Worm (Caenorhabditis elegans) whole organism, young adult: ENCODE results near the gene R03E9.2.

Experiments used
- D2030.7 ChIP-seq: fragments of 200-800 bp; sonication (Bioruptor generic); IDR thresholded peaks from 2 replicates; pipeline ENCODE4 v1.3.6; 2022; ENCODE audit warnings: missing genetic modification reagents, missing genetic modification characterization, missing compliant biosample characterization
- F33H1.4 ChIP-seq: fragments of 200-800 bp; sonication (Bioruptor generic); IDR thresholded peaks from 2 replicates; pipeline ENCODE4 v1.3.6; 2022; ENCODE audit warnings: missing genetic modification reagents, missing genetic modification characterization, missing compliant biosample characterization
- F37B4.10 ChIP-seq: fragments of 200-800 bp; sonication (Bioruptor generic); IDR thresholded peaks from 2 replicates; pipeline ENCODE4 v1.3.6; 2022; ENCODE audit warnings: missing genetic modification characterization, missing compliant biosample characterization
- F49E8.2 ChIP-seq: sonication (generic microtip); optimal IDR thresholded peaks from 3 replicates; lab custom pipeline; 2017; ENCODE audit warnings: missing genetic modification characterization, mild to moderate bottlenecking, missing compliant biosample characterization, antibody characterized with exemption, moderate library complexity; ENCODE audit not compliant: insufficient read depth
- F52B5.7 ChIP-seq: sonication (generic microtip); optimal IDR thresholded peaks from 2 replicates; lab custom pipeline; 2016; ENCODE audit warnings: mild to moderate bottlenecking, missing genetic modification characterization, missing compliant biosample characterization
- K11D2.4 ChIP-seq: fragments of 200-800 bp; sonication (Bioruptor generic); IDR thresholded peaks from 2 replicates; pipeline ENCODE4 v1.3.6; 2022; ENCODE audit warnings: missing genetic modification reagents, missing genetic modification characterization, missing compliant biosample characterization
- T07F8.4 ChIP-seq: sonication (generic microtip); optimal IDR thresholded peaks from 2 replicates; lab custom pipeline; 2016; ENCODE audit warnings: mild to moderate bottlenecking, missing genetic modification characterization, moderate library complexity, missing compliant biosample characterization
- Y56A3A.18 ChIP-seq: fragments of 200-800 bp; sonication (Bioruptor generic); IDR thresholded peaks from 2 replicates; pipeline ENCODE4 v1.3.6; 2022; ENCODE audit warnings: missing genetic modification reagents, missing genetic modification characterization, missing compliant biosample characterization
- Y67H2A.10 ChIP-seq: fragments of 200-800 bp; sonication (Bioruptor generic); conservative IDR thresholded peaks from 2 replicates; pipeline ENCODE4 v1.3.6; 2022; ENCODE audit warnings: missing genetic modification reagents, missing genetic modification characterization, missing compliant biosample characterization
- Y79H2A.3 ChIP-seq: fragments of 200-800 bp; sonication (Bioruptor generic); conservative IDR thresholded peaks from 2 replicates; pipeline ENCODE4 v1.3.6; 2022; ENCODE audit warnings: missing genetic modification reagents, missing genetic modification characterization, missing compliant biosample characterization
- atf-7 ChIP-seq: sonication (generic microtip); optimal IDR thresholded peaks from 2 replicates; lab custom pipeline; 2017; ENCODE audit warnings: mild to moderate bottlenecking, missing genetic modification characterization, missing compliant biosample characterization
- ceh-27 ChIP-seq: fragments of 200-800 bp; sonication (Bioruptor generic); optimal IDR thresholded peaks from 2 replicates; lab custom pipeline; 2018; ENCODE audit warnings: mild to moderate bottlenecking, missing genetic modification characterization, moderate library complexity, missing compliant biosample characterization
- ceh-91 ChIP-seq: fragments of 200-800 bp; sonication (Bioruptor generic); IDR thresholded peaks from 2 replicates; pipeline ENCODE4 v1.3.6; 2022; ENCODE audit warnings: missing genetic modification reagents, missing genetic modification characterization, missing compliant biosample characterization
- efl-1 ChIP-seq: fragments of 150-350 bp; optimal IDR thresholded peaks from 2 replicates; lab custom pipeline; 2014; ENCODE audit warnings: missing biosample characterization, missing genetic modification reagents, missing genetic modification characterization
- egrh-3 ChIP-seq: fragments of 200-800 bp; sonication (Bioruptor generic); IDR thresholded peaks from 2 replicates; pipeline ENCODE4 v1.3.6; 2022; ENCODE audit warnings: missing genetic modification reagents, missing genetic modification characterization, missing compliant biosample characterization
- gei-17 ChIP-seq: fragments of 200-800 bp; sonication (Bioruptor generic); optimal IDR thresholded peaks from 2 replicates; lab custom pipeline; 2018; ENCODE audit warnings: mild to moderate bottlenecking, missing genetic modification characterization, missing compliant biosample characterization
- let-526 ChIP-seq: fragments of 200-800 bp; sonication (Bioruptor generic); IDR thresholded peaks from 2 replicates; pipeline ENCODE4 v1.3.6; 2022; ENCODE audit warnings: missing genetic modification reagents, missing genetic modification characterization, missing compliant biosample characterization
- let-607 ChIP-seq, 2 experiments: fragments of 200-800 bp in 1 of 2; sonication (Bioruptor generic) in 1 of 2; sonication (generic microtip) in 1 of 2; optimal IDR thresholded peaks; 2 replicates each; lab custom pipeline; 2016 to 2018; ENCODE audit warnings: mild to moderate bottlenecking in 2 of 2, missing compliant biosample characterization in 2 of 2, missing genetic modification characterization in 2 of 2, moderate library complexity in 2 of 2, missing genotype in 1 of 2
- madf-10 ChIP-seq: sonication (generic microtip); optimal IDR thresholded peaks from 2 replicates; lab custom pipeline; 2016; ENCODE audit warnings: mild to moderate bottlenecking, missing genetic modification characterization, missing compliant biosample characterization
- mel-28 ChIP-seq: sonication (generic microtip); optimal IDR thresholded peaks from 2 replicates; lab custom pipeline; 2016; ENCODE audit warnings: borderline replicate concordance, mild to moderate bottlenecking, missing genetic modification characterization, missing compliant biosample characterization
- mxl-1 ChIP-seq: sonication (generic microtip); optimal IDR thresholded peaks from 2 replicates; lab custom pipeline; 2016; ENCODE audit warnings: missing genetic modification characterization, missing compliant biosample characterization
- nfya-1 ChIP-seq: sonication (generic microtip); optimal IDR thresholded peaks from 2 replicates; lab custom pipeline; 2017; ENCODE audit warnings: antibody characterized with exemption, missing compliant biosample characterization, missing genetic modification characterization, borderline replicate concordance; ENCODE audit not compliant: insufficient read depth
- nfya-2 ChIP-seq: fragments of 200-800 bp; sonication (Bioruptor generic); IDR thresholded peaks from 2 replicates; pipeline ENCODE4 v1.3.6; 2022; ENCODE audit warnings: missing genetic modification reagents, missing genetic modification characterization, missing compliant biosample characterization
- nhr-80 ChIP-seq: sonication (generic microtip); optimal IDR thresholded peaks from 2 replicates; lab custom pipeline; 2016; ENCODE audit warnings: missing genetic modification characterization, missing compliant biosample characterization
- nhr-90 ChIP-seq: sonication (generic microtip); optimal IDR thresholded peaks from 2 replicates; lab custom pipeline; 2016; ENCODE audit warnings: missing genotype, mild to moderate bottlenecking, missing genetic modification characterization, missing compliant biosample characterization
- pha-4 ChIP-seq: fragments of 150-350 bp; sonication (generic microtip); optimal IDR thresholded peaks from 2 replicates; lab custom pipeline; 2014; ENCODE audit warnings: missing biosample characterization, missing genetic modification reagents, missing genetic modification characterization
- snpc-1.3 ChIP-seq: sonication (generic microtip); optimal IDR thresholded peaks from 2 replicates; lab custom pipeline; 2017; ENCODE audit warnings: missing genetic modification characterization, mild to moderate bottlenecking, missing compliant biosample characterization, antibody characterized with exemption, moderate library complexity, missing genotype, missing genetic modification reagents; ENCODE audit not compliant: insufficient read depth
- somi-1 ChIP-seq: fragments of 200-800 bp; sonication (Bioruptor generic); optimal IDR thresholded peaks from 2 replicates; lab custom pipeline; 2018; ENCODE audit warnings: mild to moderate bottlenecking, missing genetic modification characterization, missing compliant biosample characterization
- tbp1 ChIP-seq: fragments of 200-800 bp; sonication (Bioruptor generic); optimal IDR thresholded peaks from 2 replicates; lab custom pipeline; 2018; ENCODE audit warnings: mild to moderate bottlenecking, missing genetic modification characterization, missing compliant biosample characterization
- tbx-9 ChIP-seq: sonication (generic microtip); optimal IDR thresholded peaks from 2 replicates; lab custom pipeline; 2016; ENCODE audit warnings: borderline replicate concordance, missing genetic modification characterization, inconsistent platforms, missing compliant biosample characterization
- ztf-25 ChIP-seq: fragments of 200-800 bp; sonication (Bioruptor generic); IDR thresholded peaks from 2 replicates; pipeline ENCODE4 v1.3.6; 2022; ENCODE audit warnings: missing genetic modification reagents, missing genetic modification characterization, missing compliant biosample characterization
- ztf-26 ChIP-seq: sonication (generic microtip); optimal IDR thresholded peaks from 2 replicates; lab custom pipeline; 2017; ENCODE audit warnings: missing genetic modification characterization, missing compliant biosample characterization
- ztf-28 ChIP-seq: fragments of 200-800 bp; sonication (Bioruptor generic); IDR thresholded peaks from 2 replicates; pipeline ENCODE4 v1.3.6; 2022; ENCODE audit warnings: missing genetic modification reagents, missing genetic modification characterization, missing compliant biosample characterization

The R03E9.2 gene

ce11 chrX:6733201-6733600 is at the start of gene R03E9.2:
R03E9.2 (minus strand) TSS chrX:6733301.
- TF ChIP-seq Y79H2A.3 (GFP tag; lab: Robert Waterston, UW) (no peak), Y56A3A.18 (GFP tag; lab: Robert Waterston, UW) (no peak)
- TF ChIP-seq, all 124 proteins: peak for 0

ce11 chrX:6782857-6783256 is 49.8 kb upstream of the R03E9.2 start, which contains the start of gene idpp-6:
idpp-6 (plus strand) TSS chrX:6783157.
- no peak for TF ChIP-seq F33H1.4 (GFP tag; lab: Robert Waterston, UW)
- TF ChIP-seq F49E8.2 (tag; lab: Kevin White, UChicago) = no peak
- TF ChIP-seq D2030.7 = no peak
- TF ChIP-seq F37B4.10 = no peak
- no peak for TF ChIP-seq ceh-91 (GFP tag; lab: Robert Waterston, UW)
- no peak for TF ChIP-seq T07F8.4 (tag; lab: Kevin White, UChicago)
- TF ChIP-seq snpc-1.3 (tag; lab: Kevin White, UChicago) = no peak
- TF ChIP-seq F52B5.7 = no peak
- no peak for TF ChIP-seq K11D2.4 (GFP tag; lab: Robert Waterston, UW)
- no peak for TF ChIP-seq atf-7 (tag; lab: Kevin White, UChicago)
- TF ChIP-seq Y67H2A.10 (GFP tag; lab: Robert Waterston, UW) = no peak
- no peak for TF ChIP-seq mxl-1
- TF ChIP-seq somi-1 = no peak

ce11 chrX:6778014-6778413 is 44.9 kb upstream of the R03E9.2 start, which contains the start of gene irk-1:
irk-1 (minus strand) TSS chrX:6778114.
- no peak for TF ChIP-seq tbp1 (GFP tag; lab: Kevin White, UChicago)
- TF ChIP-seq madf-10 (tag; lab: Kevin White, UChicago) = no peak
- no peak for TF ChIP-seq nhr-90 (tag; lab: Kevin White, UChicago)
- TF ChIP-seq ztf-26 (tag; lab: Kevin White, UChicago) = no peak
- no peak for TF ChIP-seq K11D2.4 (GFP tag; lab: Robert Waterston, UW)
- TF ChIP-seq tbx-9 (tag; lab: Kevin White, UChicago) = no peak
- TF ChIP-seq F49E8.2 (tag; lab: Kevin White, UChicago) = no peak
- no peak for TF ChIP-seq nfya-1 (tag; lab: Kevin White, UChicago)
- no peak for TF ChIP-seq mel-28
- TF ChIP-seq let-526 (GFP tag; lab: Robert Waterston, UW) = no peak
- no peak for TF ChIP-seq egrh-3
- no peak for TF ChIP-seq nfya-2
- TF ChIP-seq ztf-25 (GFP tag; lab: Robert Waterston, UW) = no peak
- no peak for TF ChIP-seq ceh-27 (GFP tag; lab: Kevin White, UChicago)
- no peak for TF ChIP-seq snpc-1.3 (tag; lab: Kevin White, UChicago)
- TF ChIP-seq, all 124 proteins: peak for 0

- peak; percentile 11 for TF ChIP-seq nhr-80
- no peak for TF ChIP-seq ztf-28
- TF ChIP-seq pha-4 (tag; lab: Kevin White, UChicago) = peak; percentile 2
Observed at ce11 chrX:6761688-6762185, 28.6 kb upstream of the R03E9.2 start, which contains the start of gene abts-4. abts-4 (minus strand) TSS chrX:6761738.

- TF ChIP-seq let-607 (tag; optimal IDR thresholded peaks at IDR 0.05; lab: Kevin White, UChicago) (peak in 1 of 2 experiments; percentile 21), gei-17 (GFP tag; lab: Kevin White, UChicago) (no peak), nhr-80 (peak; percentile 47), efl-1 (no peak)
Observed at ce11 chrX:6761211-6761610, 28.1 kb upstream of the R03E9.2 start.
